Worm (Caenorhabditis elegans) whole organism, young adult: ENCODE data around the gene srg-60.

Experiments used
- F22D6.2 ChIP-seq: sonication (generic microtip); optimal IDR thresholded peaks from 2 replicates; lab custom pipeline; 2016; ENCODE audit warnings: mild to moderate bottlenecking, missing genetic modification characterization, missing compliant biosample characterization
- F55B11.4 ChIP-seq: sonication (generic microtip); optimal IDR thresholded peaks from 2 replicates; lab custom pipeline; 2016; ENCODE audit warnings: missing compliant biosample characterization, missing genetic modification characterization, borderline replicate concordance; ENCODE audit not compliant: insufficient read depth
- F57A8.1 ChIP-seq: fragments of 200-800 bp; sonication (Bioruptor generic); optimal IDR thresholded peaks from 2 replicates; lab custom pipeline; 2018; ENCODE audit warnings: mild to moderate bottlenecking, missing genetic modification characterization, moderate library complexity, missing compliant biosample characterization
- T07F8.4 ChIP-seq: sonication (generic microtip); optimal IDR thresholded peaks from 2 replicates; lab custom pipeline; 2016; ENCODE audit warnings: mild to moderate bottlenecking, missing genetic modification characterization, moderate library complexity, missing compliant biosample characterization
- T26A5.8 ChIP-seq: sonication (generic microtip); optimal IDR thresholded peaks from 2 replicates; lab custom pipeline; 2016; ENCODE audit warnings: missing genetic modification characterization, missing compliant biosample characterization
- Y53F4B.3 ChIP-seq: fragments of 200-800 bp; sonication (Bioruptor generic); IDR thresholded peaks from 2 replicates; pipeline ENCODE4 v1.3.6; 2022; ENCODE audit warnings: missing genetic modification reagents, missing genetic modification characterization, missing compliant biosample characterization
- Y56A3A.18 ChIP-seq: fragments of 200-800 bp; sonication (Bioruptor generic); IDR thresholded peaks from 2 replicates; pipeline ENCODE4 v1.3.6; 2022; ENCODE audit warnings: missing genetic modification reagents, missing genetic modification characterization, missing compliant biosample characterization
- akir-1 ChIP-seq: fragments of 200-800 bp; sonication (Bioruptor generic); optimal IDR thresholded peaks from 2 replicates; lab custom pipeline; 2018; ENCODE audit warnings: mild to moderate bottlenecking, missing genetic modification characterization, moderate library complexity, missing compliant biosample characterization
- aptf-2 ChIP-seq: fragments of 200-800 bp; sonication (Bioruptor generic); conservative IDR thresholded peaks from 2 replicates; pipeline ENCODE4 v1.3.6; 2022; ENCODE audit warnings: missing genetic modification reagents, missing genetic modification characterization, missing compliant biosample characterization
- aptf-3 ChIP-seq: fragments of 200-800 bp; sonication (Bioruptor generic); IDR thresholded peaks from 2 replicates; pipeline ENCODE4 v1.3.6; 2022; ENCODE audit warnings: missing genetic modification characterization, missing compliant biosample characterization
- ccch-3 ChIP-seq: fragments of 200-800 bp; sonication (Bioruptor generic); optimal IDR thresholded peaks from 2 replicates; lab custom pipeline; 2018; ENCODE audit warnings: mild to moderate bottlenecking, missing genetic modification characterization, missing compliant biosample characterization
- cebp-2 ChIP-seq: fragments of 200-800 bp; sonication (Bioruptor generic); IDR thresholded peaks from 2 replicates; pipeline ENCODE4 v1.3.6; 2022; ENCODE audit warnings: missing genetic modification characterization, missing compliant biosample characterization
- ceh-100 ChIP-seq: fragments of 200-800 bp; sonication (Bioruptor generic); IDR thresholded peaks from 2 replicates; pipeline ENCODE4 v1.3.6; 2022; ENCODE audit warnings: missing genetic modification reagents, missing genetic modification characterization, missing compliant biosample characterization
- ceh-27 ChIP-seq: fragments of 200-800 bp; sonication (Bioruptor generic); optimal IDR thresholded peaks from 2 replicates; lab custom pipeline; 2018; ENCODE audit warnings: mild to moderate bottlenecking, missing genetic modification characterization, moderate library complexity, missing compliant biosample characterization
- ceh-58 ChIP-seq: fragments of 200-800 bp; sonication (Bioruptor generic); IDR thresholded peaks from 2 replicates; pipeline ENCODE4 v1.3.6; 2022; ENCODE audit warnings: missing genetic modification characterization, missing compliant biosample characterization
- dox-1 ChIP-seq: fragments of 200-800 bp; sonication (Bioruptor generic); IDR thresholded peaks from 2 replicates; pipeline ENCODE4 v1.3.6; 2022; ENCODE audit warnings: missing genetic modification reagents, missing genetic modification characterization, missing compliant biosample characterization
- dpff-1 ChIP-seq: sonication (generic microtip); optimal IDR thresholded peaks from 2 replicates; lab custom pipeline; 2017; ENCODE audit warnings: mild to moderate bottlenecking, missing genetic modification characterization, missing compliant biosample characterization
- dpl-1 ChIP-seq: fragments of 150-350 bp; optimal IDR thresholded peaks from 2 replicates; lab custom pipeline; 2014; ENCODE audit warnings: missing biosample characterization, missing genetic modification reagents, missing genetic modification characterization
- egrh-3 ChIP-seq: fragments of 200-800 bp; sonication (Bioruptor generic); IDR thresholded peaks from 2 replicates; pipeline ENCODE4 v1.3.6; 2022; ENCODE audit warnings: missing genetic modification reagents, missing genetic modification characterization, missing compliant biosample characterization
- fkh-3 ChIP-seq: sonication (generic microtip); optimal IDR thresholded peaks from 2 replicates; lab custom pipeline; 2016; ENCODE audit warnings: mild to moderate bottlenecking, missing genetic modification characterization, missing compliant biosample characterization
- gei-17 ChIP-seq: fragments of 200-800 bp; sonication (Bioruptor generic); optimal IDR thresholded peaks from 2 replicates; lab custom pipeline; 2018; ENCODE audit warnings: mild to moderate bottlenecking, missing genetic modification characterization, missing compliant biosample characterization
- him-1 ChIP-seq: sonication (generic microtip); optimal IDR thresholded peaks from 2 replicates; lab custom pipeline; 2016; ENCODE audit warnings: missing genotype, missing genetic modification reagents, missing genetic modification characterization, missing compliant biosample characterization
- hmg-1.2 ChIP-seq: fragments of 200-800 bp; sonication (Bioruptor generic); IDR thresholded peaks from 2 replicates; pipeline ENCODE4 v1.3.6; 2022; ENCODE audit warnings: missing genetic modification reagents, missing genetic modification characterization, missing compliant biosample characterization
- hmg-20 ChIP-seq: fragments of 200-800 bp; sonication (Bioruptor generic); IDR thresholded peaks from 2 replicates; pipeline ENCODE4 v1.3.6; 2022; ENCODE audit warnings: missing genetic modification reagents, missing genetic modification characterization, missing compliant biosample characterization
- hrde-1 ChIP-seq: sonication (generic microtip); optimal IDR thresholded peaks from 2 replicates; lab custom pipeline; 2016; ENCODE audit warnings: missing genetic modification characterization, mild to moderate bottlenecking, missing compliant biosample characterization, moderate library complexity, missing genotype, missing genetic modification reagents, borderline replicate concordance
- lag-1 ChIP-seq: fragments of 200-800 bp; sonication (Bioruptor generic); IDR thresholded peaks from 2 replicates; pipeline ENCODE4 v1.3.6; 2022; ENCODE audit warnings: missing genetic modification reagents, missing genetic modification characterization, missing compliant biosample characterization
- lin-40 ChIP-seq: sonication (generic microtip); optimal IDR thresholded peaks from 2 replicates; lab custom pipeline; 2016; ENCODE audit warnings: missing genetic modification characterization, mild to moderate bottlenecking, missing compliant biosample characterization, missing genotype, missing genetic modification reagents
- lin-54 ChIP-seq: fragments of 200-800 bp; sonication (Bioruptor generic); optimal IDR thresholded peaks from 2 replicates; lab custom pipeline; 2018; ENCODE audit warnings: mild to moderate bottlenecking, missing genetic modification characterization, missing compliant biosample characterization
- lsy-27 ChIP-seq: sonication (generic microtip); optimal IDR thresholded peaks from 2 replicates; lab custom pipeline; 2017; ENCODE audit warnings: missing genetic modification characterization, mild to moderate bottlenecking, missing compliant biosample characterization, antibody characterized with exemption, missing genotype, borderline replicate concordance; ENCODE audit not compliant: insufficient read depth
- madf-6 ChIP-seq: fragments of 200-800 bp; sonication (Bioruptor generic); IDR thresholded peaks from 2 replicates; pipeline ENCODE4 v1.3.6; 2022; ENCODE audit warnings: missing genetic modification reagents, missing genetic modification characterization, missing compliant biosample characterization
- mcd-1 ChIP-seq: fragments of 200-800 bp; sonication (Bioruptor generic); IDR thresholded peaks from 2 replicates; pipeline ENCODE4 v1.3.6; 2022; ENCODE audit warnings: missing genetic modification reagents, missing genetic modification characterization, missing compliant biosample characterization
- mxl-1 ChIP-seq: sonication (generic microtip); optimal IDR thresholded peaks from 2 replicates; lab custom pipeline; 2016; ENCODE audit warnings: missing genetic modification characterization, missing compliant biosample characterization
- nfyb-1 ChIP-seq: fragments of 200-800 bp; sonication (Bioruptor generic); IDR thresholded peaks from 2 replicates; pipeline ENCODE4 v1.3.6; 2022; ENCODE audit warnings: missing genetic modification reagents, missing genetic modification characterization, missing compliant biosample characterization
- nhr-80 ChIP-seq: sonication (generic microtip); optimal IDR thresholded peaks from 2 replicates; lab custom pipeline; 2016; ENCODE audit warnings: missing genetic modification characterization, missing compliant biosample characterization
- nhr-90 ChIP-seq: sonication (generic microtip); optimal IDR thresholded peaks from 2 replicates; lab custom pipeline; 2016; ENCODE audit warnings: missing genotype, mild to moderate bottlenecking, missing genetic modification characterization, missing compliant biosample characterization
- pha-4 ChIP-seq: fragments of 150-350 bp; sonication (generic microtip); optimal IDR thresholded peaks from 2 replicates; lab custom pipeline; 2014; ENCODE audit warnings: missing biosample characterization, missing genetic modification reagents, missing genetic modification characterization
- sea-2 ChIP-seq: fragments of 200-800 bp; sonication (Bioruptor generic); IDR thresholded peaks from 2 replicates; pipeline ENCODE4 v1.3.6; 2022; ENCODE audit warnings: missing genetic modification characterization, missing compliant biosample characterization
- snpc-1.1 ChIP-seq: sonication (generic microtip); optimal IDR thresholded peaks from 2 replicates; lab custom pipeline; 2017; ENCODE audit warnings: missing genetic modification characterization, mild to moderate bottlenecking, missing compliant biosample characterization, antibody characterized with exemption, moderate library complexity, missing genotype, missing genetic modification reagents; ENCODE audit not compliant: insufficient read depth
- snpc-3.4 ChIP-seq: sonication (generic microtip); optimal IDR thresholded peaks from 2 replicates; lab custom pipeline; 2017; ENCODE audit warnings: missing genetic modification characterization, mild to moderate bottlenecking, missing compliant biosample characterization, antibody characterized with exemption, moderate library complexity, missing genotype, missing genetic modification reagents
- somi-1 ChIP-seq: fragments of 200-800 bp; sonication (Bioruptor generic); optimal IDR thresholded peaks from 2 replicates; lab custom pipeline; 2018; ENCODE audit warnings: mild to moderate bottlenecking, missing genetic modification characterization, missing compliant biosample characterization
- tbx-9 ChIP-seq: sonication (generic microtip); optimal IDR thresholded peaks from 2 replicates; lab custom pipeline; 2016; ENCODE audit warnings: borderline replicate concordance, missing genetic modification characterization, inconsistent platforms, missing compliant biosample characterization
- xnd-1 ChIP-seq: sonication (generic microtip); optimal IDR thresholded peaks from 2 replicates; lab custom pipeline; 2016; ENCODE audit warnings: missing genotype, missing genetic modification reagents, missing genetic modification characterization, missing compliant biosample characterization
- ztf-18 ChIP-seq: sonication (generic microtip); optimal IDR thresholded peaks from 2 replicates; lab custom pipeline; 2016; ENCODE audit warnings: missing genotype, mild to moderate bottlenecking, missing genetic modification characterization, missing compliant biosample characterization
- ztf-22 ChIP-seq: fragments of 200-800 bp; sonication (Bioruptor generic); optimal IDR thresholded peaks from 2 replicates; lab custom pipeline; 2018; ENCODE audit warnings: mild to moderate bottlenecking, missing genetic modification characterization, moderate library complexity, missing compliant biosample characterization
- ztf-25 ChIP-seq: fragments of 200-800 bp; sonication (Bioruptor generic); IDR thresholded peaks from 2 replicates; pipeline ENCODE4 v1.3.6; 2022; ENCODE audit warnings: missing genetic modification reagents, missing genetic modification characterization, missing compliant biosample characterization
- ztf-28 ChIP-seq: fragments of 200-800 bp; sonication (Bioruptor generic); IDR thresholded peaks from 2 replicates; pipeline ENCODE4 v1.3.6; 2022; ENCODE audit warnings: missing genetic modification reagents, missing genetic modification characterization, missing compliant biosample characterization
- ztf-3 ChIP-seq: fragments of 200-800 bp; sonication (Bioruptor generic); optimal IDR thresholded peaks from 2 replicates; lab custom pipeline; 2018; ENCODE audit warnings: mild to moderate bottlenecking, missing genetic modification characterization, missing compliant biosample characterization
- ztf-6 ChIP-seq: fragments of 200-800 bp; sonication (Bioruptor generic); IDR thresholded peaks from 2 replicates; pipeline ENCODE4 v1.3.6; 2022; ENCODE audit warnings: missing genetic modification reagents, missing genetic modification characterization, missing compliant biosample characterization

Gene srg-60

DNA sequence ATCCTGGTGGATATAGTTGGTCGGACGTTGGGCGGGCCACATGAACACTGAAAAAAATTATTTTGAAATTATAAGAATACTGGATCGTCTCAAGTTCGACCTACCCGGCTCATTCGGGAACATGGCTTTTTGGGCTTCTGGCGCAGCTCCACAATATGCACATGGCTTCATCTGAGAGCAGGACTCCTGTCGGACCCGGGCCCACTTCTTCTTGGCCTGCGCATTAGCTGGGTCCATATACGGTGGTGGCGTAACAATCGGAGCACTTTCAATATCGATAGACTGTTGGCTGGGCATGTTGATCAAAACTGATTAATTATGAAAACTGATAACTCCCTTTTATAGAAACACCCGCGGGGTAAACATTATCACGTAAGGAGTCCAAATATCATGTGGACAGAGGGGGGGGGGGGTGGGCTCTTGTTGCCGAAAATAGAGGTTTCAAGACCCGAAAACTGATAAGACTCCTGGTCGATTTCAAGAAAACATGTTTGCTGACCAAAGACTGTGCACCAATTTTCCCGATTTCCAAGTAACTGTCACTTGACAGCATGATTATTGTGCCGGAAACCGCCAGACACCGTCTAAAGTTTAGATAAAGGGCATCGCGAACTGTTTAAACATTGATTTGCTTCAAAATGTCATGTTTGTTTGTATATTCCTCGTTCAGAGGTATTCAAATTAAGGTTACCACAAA is 8.5 kb upstream of the srg-60 start, which contains the start of gene dod-3:
Gene dod-3 (minus strand): TSS at position 315 of the 697 bp plus-strand sequence.
- no peak for TF ChIP-seq somi-1 (GFP tag; lab: Kevin White, UChicago)
- no peak for TF ChIP-seq F55B11.4
- TF ChIP-seq ceh-100 (GFP tag; lab: Robert Waterston, UW): no peak
- TF ChIP-seq dox-1 (GFP tag; lab: Robert Waterston, UW): peak; percentile 71
- TF ChIP-seq gei-17 (GFP tag; lab: Kevin White, UChicago): no peak
- TF ChIP-seq him-1 (tag; lab: Kevin White, UChicago): no peak
- no peak for TF ChIP-seq dpl-1
- TF ChIP-seq aptf-3: no peak
- no peak for TF ChIP-seq T26A5.8 (tag; lab: Kevin White, UChicago)
- TF ChIP-seq egrh-3 (GFP tag; lab: Robert Waterston, UW): peak; percentile 8; the same call in 1 of the 2 replicates
- no peak for TF ChIP-seq lin-54 (GFP tag; lab: Kevin White, UChicago)
- TF ChIP-seq snpc-3.4 (tag; lab: Kevin White, UChicago): no peak
- no peak for TF ChIP-seq madf-6 (GFP tag; lab: Robert Waterston, UW)
- no peak for TF ChIP-seq aptf-2 (GFP tag; lab: Robert Waterston, UW)
- no peak for TF ChIP-seq tbx-9
- peak; percentile 70 for TF ChIP-seq ztf-22 (GFP tag; lab: Kevin White, UChicago)
- no peak for TF ChIP-seq sea-2 (GFP tag; lab: Robert Waterston, UW)
- no peak for TF ChIP-seq F57A8.1 (GFP tag; lab: Kevin White, UChicago)
- no peak for TF ChIP-seq akir-1 (GFP tag; lab: Kevin White, UChicago)
- TF ChIP-seq nhr-80 (tag; lab: Kevin White, UChicago): peak; percentile 94
- TF ChIP-seq dpff-1 (tag; lab: Kevin White, UChicago): no peak
- TF ChIP-seq lag-1: no peak
- no peak for TF ChIP-seq mcd-1 (GFP tag; lab: Robert Waterston, UW)
- TF ChIP-seq xnd-1 (tag; lab: Kevin White, UChicago): no peak
- TF ChIP-seq F22D6.2 (tag; lab: Kevin White, UChicago): no peak
- no peak for TF ChIP-seq nhr-90
- TF ChIP-seq ceh-58 (GFP tag; lab: Robert Waterston, UW): no peak
- TF ChIP-seq lsy-27 (tag; lab: Kevin White, UChicago): no peak
- no peak for TF ChIP-seq ztf-3 (GFP tag; lab: Kevin White, UChicago)
- TF ChIP-seq hrde-1 (tag; lab: Kevin White, UChicago): no peak
- no peak for TF ChIP-seq ztf-6 (GFP tag; lab: Robert Waterston, UW)
- TF ChIP-seq T07F8.4 (tag; lab: Kevin White, UChicago): no peak
- TF ChIP-seq Y53F4B.3 (GFP tag; lab: Robert Waterston, UW): no peak
- no peak for TF ChIP-seq ztf-18 (tag; lab: Kevin White, UChicago)
- TF ChIP-seq hmg-1.2 (GFP tag; lab: Robert Waterston, UW): no peak
- no peak for TF ChIP-seq lin-40
- no peak for TF ChIP-seq ccch-3 (GFP tag; lab: Kevin White, UChicago)
- no peak for TF ChIP-seq ztf-28 (GFP tag; lab: Robert Waterston, UW)
- TF ChIP-seq mxl-1 (tag; lab: Kevin White, UChicago): no peak
- no peak for TF ChIP-seq ztf-25
- no peak for TF ChIP-seq hmg-20 (GFP tag; lab: Robert Waterston, UW)
- peak; percentile 50; the same call in 1 of the 2 replicates for TF ChIP-seq nfyb-1 (GFP tag; lab: Robert Waterston, UW)
- TF ChIP-seq fkh-3: no peak
- TF ChIP-seq ceh-27 (GFP tag; lab: Kevin White, UChicago): no peak
- TF ChIP-seq Y56A3A.18: no peak
- TF ChIP-seq pha-4: no peak
- no peak for TF ChIP-seq snpc-1.1 (tag; lab: Kevin White, UChicago)
- no peak for TF ChIP-seq cebp-2
